Fruit fly (Drosophila melanogaster): ENCODE results near the gene Arfrp1.

Arfrp1 gene

dm6 chrX:9103308-9104185 is 3.3 kb upstream of the Arfrp1 start, which contains the start of gene CG7766 (continued):
- TF ChIP-seq eve (GFP tag; optimal IDR thresholded peaks at IDR 0.05) (no peak), CG34422 (GFP tag; IDR thresholded peaks at IDR 0.05) (0 out of 3 replicates have a peak, but pooled peaks have one; percentile 12), CG7839 (tag; optimal IDR thresholded peaks at IDR 0.05) (no peak), MESR4 (GFP tag; optimal IDR thresholded peaks at IDR 0.05) (peak; percentile 78), CG7786 (GFP tag; optimal IDR thresholded peaks at IDR 0.05) (no peak), tll (GFP tag; optimal IDR thresholded peaks at IDR 0.05) (peak in 1 of 2 experiments; percentile 86), CG17829 (tag; optimal IDR thresholded peaks at IDR 0.05) (no peak), CG9437 (GFP tag; optimal IDR thresholded peaks at IDR 0.05) (peak; percentile 26), CG12659 (GFP tag; optimal IDR thresholded peaks at IDR 0.05) (peak; percentile 41), CG17912 (GFP tag; optimal IDR thresholded peaks at IDR 0.05) (no peak), ERR (GFP tag; optimal IDR thresholded peaks at IDR 0.05) (peak; percentile 96), chinmo (GFP tag; IDR thresholded peaks at IDR 0.05; ENCODE audit: partially characterized antibody) (0 out of 4 replicates have a peak, but pooled peaks have one; percentile 26), CG13287 (GFP tag; IDR thresholded peaks at IDR 0.05; ENCODE audit: partially characterized antibody) (0 out of 2 replicates have a peak, but pooled peaks have one; percentile 11), CrebB (tag; optimal IDR thresholded peaks at IDR 0.05) (no peak), CG12391 (tag; optimal IDR thresholded peaks at IDR 0.05) (no peak), CG17186 (GFP tag; optimal IDR thresholded peaks at IDR 0.05) (peak; percentile 37), CG12236 (GFP tag; optimal IDR thresholded peaks at IDR 0.05) (no peak), CG14014 (GFP tag; IDR thresholded peaks at IDR 0.05) (no peak), Sin3A (optimal IDR thresholded peaks at IDR 0.05) (peak; percentile 23), ham (GFP tag; IDR thresholded peaks at IDR 0.05) (no peak), crol (GFP tag; IDR thresholded peaks at IDR 0.05) (peak; percentile 57; the same call in 1 of the 2 replicates), CG11504 (tag; optimal IDR thresholded peaks at IDR 0.05) (no peak), org-1 (GFP tag; optimal IDR thresholded peaks at IDR 0.05) (no peak), CG6813 (GFP tag; optimal IDR thresholded peaks at IDR 0.05) (no peak), CG1603 (tag; optimal IDR thresholded peaks at IDR 0.05) (no peak), Dp (GFP tag; optimal IDR thresholded peaks at IDR 0.05) (peak; percentile 73), CG7357 (GFP tag; IDR thresholded peaks at IDR 0.05) (no peak), Atf6 (GFP tag; IDR thresholded peaks at IDR 0.05) (0 out of 2 replicates have a peak, but pooled peaks have one; percentile 20), row (GFP tag; IDR thresholded peaks at IDR 0.05) (peak; percentile 34; the same call in 2 of the 3 replicates), gfzf (GFP tag; optimal IDR thresholded peaks at IDR 0.05) (peak; percentile 83), exex (tag; optimal IDR thresholded peaks at IDR 0.05) (no peak), CG14965 (GFP tag; optimal IDR thresholded peaks at IDR 0.05; ENCODE audit: borderline replicate concordance) (no peak), Sry-δ (GFP tag; optimal IDR thresholded peaks at IDR 0.05) (peak; percentile 5), lov (optimal IDR thresholded peaks at IDR 0.05) (no peak), lov (GFP tag; IDR thresholded peaks at IDR 0.05) (no peak), CG30020 (tag; optimal IDR thresholded peaks at IDR 0.05) (no peak), CG5180 (GFP tag; optimal IDR thresholded peaks at IDR 0.05) (no peak)

DNA sequence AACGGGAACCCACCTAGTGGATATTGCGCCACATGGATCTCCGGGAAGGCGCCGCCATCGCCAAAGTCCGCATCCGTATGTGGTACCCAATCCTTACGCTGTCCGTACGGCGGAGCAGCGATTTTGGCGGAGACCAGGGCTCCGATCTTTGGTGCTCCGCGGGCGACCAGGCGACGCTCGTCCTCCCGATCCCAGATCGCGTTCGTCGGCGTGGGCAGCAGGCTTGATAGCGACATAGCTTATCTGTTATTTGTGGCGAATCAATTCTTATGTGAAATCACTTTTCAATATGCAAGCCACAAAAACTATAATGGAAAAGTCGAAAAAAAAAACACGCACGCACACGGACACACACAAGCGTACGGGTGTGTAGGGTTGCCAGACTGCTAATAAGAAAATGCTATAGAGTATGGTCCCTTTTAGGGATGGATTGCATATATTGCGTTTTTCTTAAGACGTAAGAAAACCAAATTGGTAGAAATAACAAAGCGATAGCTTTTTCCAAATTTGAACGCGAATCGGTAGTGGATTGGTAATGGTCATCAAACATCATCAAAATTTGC is 576 bp upstream of the Arfrp1 start, which contains the start of gene Bx42:
Gene Bx42, minus strand, starts transcription at position 393 of the 563 bp plus-strand sequence.
- peak; percentile 25 for TF ChIP-seq CG13775 (GFP tag; optimal IDR thresholded peaks at IDR 0.05)
- TF ChIP-seq Stat92E (GFP tag; optimal IDR thresholded peaks at IDR 0.05) = no peak
- 0 out of 2 replicates have a peak, but pooled peaks have one; percentile 16 for TF ChIP-seq E2f2 (GFP tag; IDR thresholded peaks at IDR 0.05)
- no peak for TF ChIP-seq corto (GFP tag; optimal IDR thresholded peaks at IDR 0.05)
- no peak for TF ChIP-seq ato (GFP tag; IDR thresholded peaks at IDR 0.05; ENCODE audit: partially characterized antibody)
- TF ChIP-seq CoRest (tag; optimal IDR thresholded peaks at IDR 0.05) = peak; percentile 11
- TF ChIP-seq CG42726 (GFP tag; IDR thresholded peaks at IDR 0.05; ENCODE audit: partially characterized antibody) = peak; percentile 11; the same call in 1 of the 2 replicates
- no peak for TF ChIP-seq Nf-YC (tag; optimal IDR thresholded peaks at IDR 0.05)
- peak; percentile 30 for TF ChIP-seq MBD-R2 (GFP tag; IDR thresholded peaks at IDR 0.05)
- peak; percentile 21 for TF ChIP-seq nmo (GFP tag; optimal IDR thresholded peaks at IDR 0.05)
- TF ChIP-seq CG7928 (GFP tag; optimal IDR thresholded peaks at IDR 0.05) = peak; percentile 85
- TF ChIP-seq CG9876 (GFP tag; optimal IDR thresholded peaks at IDR 0.05) = peak; percentile 54

Data from whole organism, embryonic.